Fruit fly (Drosophila melanogaster): ENCODE data around the gene RagA-B.

RagA-B gene

dm6 chr3R:8976073-8976593, 8.0 kb downstream of the RagA-B start (continued):
- TF ChIP-seq Ada2b (GFP tag; IDR thresholded peaks at IDR 0.05) (no peak), sug (tag; optimal IDR thresholded peaks at IDR 0.05) (no peak), Nf-YC (tag; optimal IDR thresholded peaks at IDR 0.05) (no peak), lbe (GFP tag; optimal IDR thresholded peaks at IDR 0.05) (no peak), Kr (GFP tag; optimal IDR thresholded peaks at IDR 0.05) (peak; percentile 33), Mes4 (GFP tag; optimal IDR thresholded peaks at IDR 0.05) (no peak), cad (GFP tag; optimal IDR thresholded peaks at IDR 0.05) (peak; percentile 98), Dfd (GFP tag; optimal IDR thresholded peaks at IDR 0.05) (no peak)

- TF ChIP-seq nom (GFP tag; optimal IDR thresholded peaks at IDR 0.05): peak; percentile 45
- no peak for TF ChIP-seq CG16815 (GFP tag; optimal IDR thresholded peaks at IDR 0.05)
- peak; percentile 38; the same call in 1 of the 2 replicates for TF ChIP-seq Drgx (GFP tag; IDR thresholded peaks at IDR 0.05)
- TF ChIP-seq CG1832 (GFP tag; optimal IDR thresholded peaks at IDR 0.05): peak; percentile 24
- no peak for TF ChIP-seq lilli (GFP tag; optimal IDR thresholded peaks at IDR 0.05)
- no peak for TF ChIP-seq nmo (GFP tag; optimal IDR thresholded peaks at IDR 0.05)
- 0 out of 2 replicates have a peak, but pooled peaks have one; percentile 6 for TF ChIP-seq ttk (GFP tag; IDR thresholded peaks at IDR 0.05)
- no peak for TF ChIP-seq fru (optimal IDR thresholded peaks at IDR 0.05)
- TF ChIP-seq H15 (GFP tag; IDR thresholded peaks at IDR 0.05): 0 out of 3 replicates have a peak, but pooled peaks have one; percentile 48
- TF ChIP-seq oc (tag; optimal IDR thresholded peaks at IDR 0.05): no peak
- no peak for TF ChIP-seq zf30C (GFP tag; optimal IDR thresholded peaks at IDR 0.05)
- no peak for TF ChIP-seq Sry-δ (GFP tag; optimal IDR thresholded peaks at IDR 0.05)
- TF ChIP-seq otp (GFP tag; IDR thresholded peaks at IDR 0.05): no peak
- TF ChIP-seq CG11247 (GFP tag; IDR thresholded peaks at IDR 0.05): 0 out of 2 replicates have a peak, but pooled peaks have one; percentile 28
- no peak for TF ChIP-seq BEAF-32 (GFP tag; optimal IDR thresholded peaks at IDR 0.05)
- TF ChIP-seq stwl (tag; optimal IDR thresholded peaks at IDR 0.05): no peak
- no peak for TF ChIP-seq nerfin-2 (GFP tag; IDR thresholded peaks at IDR 0.05; ENCODE audit: partially characterized antibody)
These were observed 12.3 kb downstream of the RagA-B start for dm6 chr3R:8971794-8972193.

dm6 chr3R:8970707-8971106, 13.4 kb downstream of the RagA-B start:
- TF ChIP-seq kni (GFP tag; optimal IDR thresholded peaks at IDR 0.05) (peak; percentile 16), Blimp-1 (GFP tag; optimal IDR thresholded peaks at IDR 0.05) (peak; percentile 96), CG11723 (GFP tag; optimal IDR thresholded peaks at IDR 0.05) (no peak), CG4360 (GFP tag; IDR thresholded peaks at IDR 0.05) (0 out of 2 replicates have a peak, but pooled peaks have one; percentile 39)

- TF ChIP-seq tap (tag; optimal IDR thresholded peaks at IDR 0.05): no peak
- TF ChIP-seq cas (GFP tag; IDR thresholded peaks at IDR 0.05): no peak
- TF ChIP-seq gem (tag; optimal IDR thresholded peaks at IDR 0.05): peak; percentile 21
- peak; percentile 8 for TF ChIP-seq kni (GFP tag; optimal IDR thresholded peaks at IDR 0.05)
- peak; percentile 24 for TF ChIP-seq Sox102F (GFP tag; optimal IDR thresholded peaks at IDR 0.05)
- peak; percentile 20 for TF ChIP-seq CG2712 (tag; optimal IDR thresholded peaks at IDR 0.05)
- no peak for TF ChIP-seq seq (GFP tag; IDR thresholded peaks at IDR 0.05)
These were observed 14.2 kb downstream of the RagA-B start for dm6 chr3R:8969926-8970306.
